Fruit fly (Drosophila melanogaster): ENCODE results near the gene CG14109.

CG14109 gene

dm6 chr3L:13478339-13479203 is 37.9 kb downstream of the CG14109 start (continued):
- TF ChIP-seq CG6792 (GFP tag; optimal IDR thresholded peaks at IDR 0.05) (peak; percentile 13), acj6 (GFP tag; optimal IDR thresholded peaks at IDR 0.05) (peak; percentile 26), CG6276 (GFP tag; optimal IDR thresholded peaks at IDR 0.05) (no peak), dac (GFP tag; optimal IDR thresholded peaks at IDR 0.05) (no peak), Sox15 (GFP tag; optimal IDR thresholded peaks at IDR 0.05) (peak; percentile 26), cyc (GFP tag; optimal IDR thresholded peaks at IDR 0.05) (peak; percentile 31), pdm3 (GFP tag; optimal IDR thresholded peaks at IDR 0.05) (peak; percentile 24), Ets21C (GFP tag; optimal IDR thresholded peaks at IDR 0.05) (peak; percentile 9), Met (GFP tag; optimal IDR thresholded peaks at IDR 0.05) (peak; percentile 11), Gug (GFP tag; IDR thresholded peaks at IDR 0.05) (no peak)

- TF ChIP-seq spab (GFP tag; optimal IDR thresholded peaks at IDR 0.05) = no peak
These were observed 38.5 kb downstream of the CG14109 start for dm6 chr3L:13479204-13479600.

DNA sequence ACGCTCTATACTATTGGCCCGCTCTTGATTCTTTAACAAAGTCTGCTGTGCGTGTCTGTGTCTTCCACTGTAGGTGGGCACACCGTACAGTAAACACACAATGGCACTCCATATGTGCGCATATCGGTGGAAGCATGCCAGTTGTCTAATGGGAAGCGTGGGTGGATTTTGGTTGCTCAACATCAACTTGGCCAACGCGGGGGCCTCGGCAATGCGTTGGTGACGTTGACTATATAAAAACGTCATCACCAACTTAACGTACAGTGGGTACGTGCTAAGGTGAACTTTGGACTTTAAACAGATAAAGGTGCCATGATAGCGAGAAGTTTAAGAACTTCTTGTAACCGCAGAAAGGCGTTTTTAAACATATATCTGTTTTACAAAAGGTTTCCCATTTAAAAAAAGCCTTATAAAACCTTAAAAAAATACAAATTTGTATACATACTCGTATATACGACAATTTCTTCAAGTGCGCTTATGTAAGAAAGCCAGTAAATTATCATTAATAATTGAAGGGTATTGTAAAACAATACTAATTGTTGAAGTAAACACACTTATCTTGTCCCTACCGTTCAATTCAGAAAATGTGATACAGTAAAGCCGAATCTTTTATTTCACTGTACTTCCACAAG is 39.0 kb downstream of the CG14109 start:
- TF ChIP-seq CG16779 (tag; optimal IDR thresholded peaks at IDR 0.05) = peak; percentile 4
- no peak for TF ChIP-seq Eip93F (GFP tag; optimal IDR thresholded peaks at IDR 0.05)
- TF ChIP-seq CG4318 (GFP tag; optimal IDR thresholded peaks at IDR 0.05) = peak; percentile 50
- peak; percentile 75 for TF ChIP-seq svp (GFP tag)
- TF ChIP-seq Ets96B (tag; optimal IDR thresholded peaks at IDR 0.05) = peak; percentile 14
- no peak for TF ChIP-seq CG9139 (GFP tag; optimal IDR thresholded peaks at IDR 0.05)
- TF ChIP-seq CG6808 (GFP tag; optimal IDR thresholded peaks at IDR 0.05) = peak; percentile 53
- TF ChIP-seq CG3032 (tag; optimal IDR thresholded peaks at IDR 0.05) = peak; percentile 25
- TF ChIP-seq fd85E (GFP tag; optimal IDR thresholded peaks at IDR 0.05) = peak; percentile 25
- peak; percentile 20 for TF ChIP-seq Sox15 (GFP tag; optimal IDR thresholded peaks at IDR 0.05)
- TF ChIP-seq Eip78C (GFP tag) = peak; percentile 87
- no peak for TF ChIP-seq Blimp-1 (GFP tag; optimal IDR thresholded peaks at IDR 0.05)
- TF ChIP-seq achi (GFP tag; optimal IDR thresholded peaks at IDR 0.05) = peak; percentile 41
- TF ChIP-seq CG11762 (GFP tag; optimal IDR thresholded peaks at IDR 0.05; ENCODE audit: insufficient read depth) = peak; percentile 29
- peak; percentile 78 for TF ChIP-seq esn (GFP tag; optimal IDR thresholded peaks at IDR 0.05)
- TF ChIP-seq spab (GFP tag; optimal IDR thresholded peaks at IDR 0.05) = peak; percentile 15
- no peak for TF ChIP-seq CG6854 (GFP tag; optimal IDR thresholded peaks at IDR 0.05)
- no peak for TF ChIP-seq CG1621 (tag; optimal IDR thresholded peaks at IDR 0.05)
- TF ChIP-seq Sox14 (GFP tag; optimal IDR thresholded peaks at IDR 0.05) = peak; percentile 36
- TF ChIP-seq Eip75B (GFP tag; optimal IDR thresholded peaks at IDR 0.05) = peak; percentile 49
- TF ChIP-seq lz (GFP tag; optimal IDR thresholded peaks at IDR 0.05) = peak; percentile 58
- TF ChIP-seq CG11294 (GFP tag; IDR thresholded peaks at IDR 0.05) = no peak; the same call in 1 of the 2 replicates
- TF ChIP-seq CG32006 (GFP tag; optimal IDR thresholded peaks at IDR 0.05) = peak; percentile 65
- TF ChIP-seq CG11902 (GFP tag; optimal IDR thresholded peaks at IDR 0.05) = peak; percentile 9
- TF ChIP-seq CG8632 (GFP tag; optimal IDR thresholded peaks at IDR 0.05) = peak; percentile 45
- TF ChIP-seq CG7368 (GFP tag; optimal IDR thresholded peaks at IDR 0.05) = no peak
- peak; percentile 48; the same call in 1 of the 3 replicates for TF ChIP-seq CG8119 (GFP tag; IDR thresholded peaks at IDR 0.05)
- peak; percentile 26; the same call in 1 of the 2 replicates for TF ChIP-seq Gug (GFP tag; IDR thresholded peaks at IDR 0.05)
- peak; percentile 68 for TF ChIP-seq CG6276 (GFP tag; optimal IDR thresholded peaks at IDR 0.05)
- no peak for TF ChIP-seq dac (GFP tag; optimal IDR thresholded peaks at IDR 0.05)
- TF ChIP-seq CG31627 (GFP tag; optimal IDR thresholded peaks at IDR 0.05) = peak; percentile 65
- TF ChIP-seq CG3919 (GFP tag; optimal IDR thresholded peaks at IDR 0.05) = peak; percentile 56
- TF ChIP-seq CG6163 (GFP tag; IDR thresholded peaks at IDR 0.05) = no peak
- peak; percentile 8 for TF ChIP-seq fd59A (GFP tag; optimal IDR thresholded peaks at IDR 0.05)
- peak; percentile 33 for TF ChIP-seq CG6792 (GFP tag; optimal IDR thresholded peaks at IDR 0.05)
- TF ChIP-seq Hr4 (GFP tag; optimal IDR thresholded peaks at IDR 0.05) = peak; percentile 65
- no peak for TF ChIP-seq fkh (GFP tag; optimal IDR thresholded peaks at IDR 0.05)
- peak; percentile 75 for TF ChIP-seq topi (GFP tag; optimal IDR thresholded peaks at IDR 0.05)
- no peak for TF ChIP-seq Hr38 (GFP tag; optimal IDR thresholded peaks at IDR 0.05)
- peak; percentile 66 for TF ChIP-seq OdsH (GFP tag; optimal IDR thresholded peaks at IDR 0.05)
